Worm (Caenorhabditis elegans): ENCODE results near the gene C27F2.9.

The C27F2.9 gene

ce11 chrIII:4912317-4912716 is 50.5 kb downstream of the C27F2.9 start, which contains the start of the genes F26F4.9 and cee-1 (continued):
- no peak for TF ChIP-seq nhr-67 (tag; optimal IDR thresholded peaks at IDR 0.05)
- TF ChIP-seq elt-2 (tag; optimal IDR thresholded peaks at IDR 0.05): peak; percentile 6
- TF ChIP-seq eor-1 (tag; optimal IDR thresholded peaks at IDR 0.05): no peak
- TF ChIP-seq pha-4 (tag; optimal IDR thresholded peaks at IDR 0.05): peak; percentile 71
- no peak for TF ChIP-seq nhr-76 (tag; optimal IDR thresholded peaks at IDR 0.05)
- no peak for TF ChIP-seq ztf-11 (tag; optimal IDR thresholded peaks at IDR 0.05)
- TF ChIP-seq nhr-43 (tag; optimal IDR thresholded peaks at IDR 0.05; ENCODE audit: poor library complexity, severe bottlenecking): peak; percentile 90
- no peak for TF ChIP-seq lsy-12 (tag; optimal IDR thresholded peaks at IDR 0.05)
- TF ChIP-seq mdl-1 (tag; optimal IDR thresholded peaks at IDR 0.05): no peak
- peak; percentile 48 for TF ChIP-seq nhr-23 (tag; optimal IDR thresholded peaks at IDR 0.05)
- no peak for TF ChIP-seq skn-1 (tag; optimal IDR thresholded peaks at IDR 0.05)
- no peak for TF ChIP-seq daf-12 (tag; optimal IDR thresholded peaks at IDR 0.05)
- TF ChIP-seq nhr-28 (tag; optimal IDR thresholded peaks at IDR 0.05): no peak
- no peak for TF ChIP-seq ZK546.5 (tag; optimal IDR thresholded peaks at IDR 0.05)
- TF ChIP-seq nhr-25 (tag; optimal IDR thresholded peaks at IDR 0.05): no peak
